Worm (Caenorhabditis elegans): ENCODE results near the gene rbbp-5.

ce11 chrII:6091380-6091779 is 6.2 kb upstream of the rbbp-5 start, which contains the start of the genes fbf-2 and nspg-3:
- TF ChIP-seq K12H6.12 (tag; optimal IDR thresholded peaks at IDR 0.05): no peak
- TF ChIP-seq hmg-1.2 (GFP tag; IDR thresholded peaks at IDR 0.05): no peak
- no peak for TF ChIP-seq chd-7 (tag; optimal IDR thresholded peaks at IDR 0.05)
- no peak for TF ChIP-seq snpc-3.4 (tag; optimal IDR thresholded peaks at IDR 0.05)
- TF ChIP-seq die-1 (tag; optimal IDR thresholded peaks at IDR 0.05): no peak
- TF ChIP-seq fkh-3 (tag; optimal IDR thresholded peaks at IDR 0.05): no peak
- no peak for TF ChIP-seq unc-62 (GFP tag; optimal IDR thresholded peaks at IDR 0.05)
- TF ChIP-seq unc-130 (GFP tag; optimal IDR thresholded peaks at IDR 0.05): no peak
- no peak for TF ChIP-seq ama-1 (optimal IDR thresholded peaks at IDR 0.05)
- no peak for TF ChIP-seq ama-1 (GFP tag; optimal IDR thresholded peaks at IDR 0.05)
- no peak for TF ChIP-seq dpff-1 (tag; optimal IDR thresholded peaks at IDR 0.05)
- no peak for TF ChIP-seq let-526 (GFP tag; IDR thresholded peaks at IDR 0.05)
- no peak for TF ChIP-seq Y56A3A.18 (GFP tag; IDR thresholded peaks at IDR 0.05)
- TF ChIP-seq rpc-1 (optimal IDR thresholded peaks at IDR 0.05): no peak
- no peak for TF ChIP-seq rpc-1 (tag; optimal IDR thresholded peaks at IDR 0.05)
